Fruit fly (Drosophila melanogaster): ENCODE results near the gene Pdf.
A peak's percentile ranks its signal among the peaks of the same experiment; 100 is the strongest.

Gene Pdf

DNA sequence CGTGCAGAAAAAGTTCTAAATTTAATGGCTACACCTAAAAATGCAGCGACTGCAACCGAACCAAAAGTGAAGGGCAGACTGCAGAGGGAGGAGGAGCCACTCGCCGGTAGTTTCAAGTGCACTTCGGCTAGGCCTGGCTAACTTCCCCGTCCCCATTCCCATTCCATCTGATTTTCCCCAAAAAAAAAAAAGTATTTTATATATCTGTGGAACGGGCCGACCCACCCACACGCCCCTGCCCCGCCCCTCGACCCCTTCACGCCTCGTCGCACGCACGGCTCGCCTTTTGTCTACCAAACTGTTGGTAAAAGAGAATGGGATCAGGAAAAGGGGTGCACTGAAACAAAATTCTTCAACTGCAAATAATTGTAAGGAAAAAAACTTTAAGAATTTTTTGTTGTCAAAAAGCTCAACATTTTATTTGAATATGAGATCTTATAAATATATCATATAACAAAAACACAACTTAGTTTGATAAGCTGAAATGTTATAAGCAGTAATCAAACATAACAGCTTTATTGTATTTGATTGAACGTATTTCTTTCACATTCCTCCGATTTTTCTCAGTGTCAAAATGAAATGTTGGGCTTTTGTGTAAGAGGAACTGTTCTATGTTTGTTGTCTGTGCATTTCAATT is 11.9 kb downstream of the Pdf start (continued):
- TF ChIP-seq Blimp-1 (GFP tag; optimal IDR thresholded peaks at IDR 0.05): peak; percentile 88
- TF ChIP-seq CG17612 (GFP tag; IDR thresholded peaks at IDR 0.05): no peak
- TF ChIP-seq dan (GFP tag; IDR thresholded peaks at IDR 0.05): no peak
- peak; percentile 32; the same call in 1 of the 2 replicates for TF ChIP-seq CG32772 (GFP tag; IDR thresholded peaks at IDR 0.05)
- peak; percentile 72 for TF ChIP-seq CG4424 (GFP tag; optimal IDR thresholded peaks at IDR 0.05)
- TF ChIP-seq NfI (GFP tag; optimal IDR thresholded peaks at IDR 0.05): peak; percentile 6
- TF ChIP-seq CG8388 (GFP tag; optimal IDR thresholded peaks at IDR 0.05): peak; percentile 65
- peak; percentile 69 for TF ChIP-seq CG17829 (tag; optimal IDR thresholded peaks at IDR 0.05)
- peak; percentile 18 for TF ChIP-seq CG15269 (tag; optimal IDR thresholded peaks at IDR 0.05)
- no peak for TF ChIP-seq pho (GFP tag; optimal IDR thresholded peaks at IDR 0.05)
- TF ChIP-seq ATbp (GFP tag; optimal IDR thresholded peaks at IDR 0.05): peak; percentile 55
- TF ChIP-seq peb (GFP tag; IDR thresholded peaks at IDR 0.05): no peak
- peak; percentile 65 for TF ChIP-seq lab (GFP tag; optimal IDR thresholded peaks at IDR 0.05)
- peak; percentile 19 for TF ChIP-seq CG10654 (GFP tag; optimal IDR thresholded peaks at IDR 0.05)
- TF ChIP-seq CG7372 (GFP tag; IDR thresholded peaks at IDR 0.05): 0 out of 2 replicates have a peak, but pooled peaks have one; percentile 21
- peak; percentile 57 for TF ChIP-seq Ets65A (GFP tag)
- TF ChIP-seq nerfin-2 (GFP tag; IDR thresholded peaks at IDR 0.05; ENCODE audit: partially characterized antibody): no peak
- peak; percentile 46 for TF ChIP-seq PHDP (tag; optimal IDR thresholded peaks at IDR 0.05)
- TF ChIP-seq CG12299 (tag; optimal IDR thresholded peaks at IDR 0.05): peak; percentile 30
- TF ChIP-seq ken (GFP tag; IDR thresholded peaks at IDR 0.05): 0 out of 3 replicates have a peak, but pooled peaks have one; percentile 38
- TF ChIP-seq da (GFP tag; optimal IDR thresholded peaks at IDR 0.05): no peak
- peak; percentile 52 for TF ChIP-seq CG11723 (GFP tag; optimal IDR thresholded peaks at IDR 0.05)
- TF ChIP-seq CG11093 (GFP tag; IDR thresholded peaks at IDR 0.05): peak; percentile 39; the same call in 1 of the 3 replicates
- peak; percentile 33 for TF ChIP-seq CG4328 (GFP tag; optimal IDR thresholded peaks at IDR 0.05)
- TF ChIP-seq sim (GFP tag; IDR thresholded peaks at IDR 0.05): 0 out of 2 replicates have a peak, but pooled peaks have one; percentile 27
- peak; percentile 37; the same call in 1 of the 2 replicates for TF ChIP-seq vvl (GFP tag; IDR thresholded peaks at IDR 0.05)
- 0 out of 2 replicates have a peak, but pooled peaks have one; percentile 8 for TF ChIP-seq Rx (GFP tag; IDR thresholded peaks at IDR 0.05)
- TF ChIP-seq CG9437 (GFP tag; optimal IDR thresholded peaks at IDR 0.05): peak; percentile 28
- TF ChIP-seq run (tag; optimal IDR thresholded peaks at IDR 0.05): peak; percentile 49
- TF ChIP-seq dmrt11E (tag; optimal IDR thresholded peaks at IDR 0.05): peak; percentile 12
- TF ChIP-seq CG12659 (GFP tag; optimal IDR thresholded peaks at IDR 0.05): peak; percentile 41
- TF ChIP-seq cad (GFP tag; optimal IDR thresholded peaks at IDR 0.05): no peak
- TF ChIP-seq CG17802 (tag; optimal IDR thresholded peaks at IDR 0.05): peak; percentile 4
- TF ChIP-seq zfh1 (GFP tag; IDR thresholded peaks at IDR 0.05): peak; percentile 59; the same call in 2 of the 3 replicates
- 0 out of 2 replicates have a peak, but pooled peaks have one; percentile 12 for TF ChIP-seq Rfx (GFP tag; IDR thresholded peaks at IDR 0.05)
- TF ChIP-seq so (GFP tag; IDR thresholded peaks at IDR 0.05): 0 out of 3 replicates have a peak, but pooled peaks have one; percentile 34
- peak; percentile 58 for TF ChIP-seq trem (tag; optimal IDR thresholded peaks at IDR 0.05)
- TF ChIP-seq CG16863 (GFP tag; optimal IDR thresholded peaks at IDR 0.05): no peak
- peak; percentile 53 for TF ChIP-seq CG13424 (tag; optimal IDR thresholded peaks at IDR 0.05)
- TF ChIP-seq Atf6 (GFP tag; IDR thresholded peaks at IDR 0.05): no peak; the same call in 1 of the 2 replicates
- peak; percentile 3 for TF ChIP-seq sd (tag; optimal IDR thresholded peaks at IDR 0.05)
- no peak for TF ChIP-seq CG14965 (GFP tag; optimal IDR thresholded peaks at IDR 0.05; ENCODE audit: borderline replicate concordance)
- no peak for TF ChIP-seq CG2199 (GFP tag; IDR thresholded peaks at IDR 0.05)
- peak; percentile 20 for TF ChIP-seq CG6813 (GFP tag; optimal IDR thresholded peaks at IDR 0.05)
- no peak for TF ChIP-seq Mes4 (GFP tag; optimal IDR thresholded peaks at IDR 0.05)
- peak; percentile 18 for TF ChIP-seq CG17385 (GFP tag; optimal IDR thresholded peaks at IDR 0.05)
- TF ChIP-seq gem (tag; optimal IDR thresholded peaks at IDR 0.05): peak; percentile 81
- peak; percentile 25 for TF ChIP-seq CG15011 (GFP tag; optimal IDR thresholded peaks at IDR 0.05)
- TF ChIP-seq CG5245 (GFP tag; optimal IDR thresholded peaks at IDR 0.05): peak; percentile 29

Data from whole organism, embryonic.